Worm (Caenorhabditis elegans) whole organism, dauer: ENCODE results near the gene F47G3.1.

Experiments
- unc-62 ChIP-seq: sonication (generic microtip); optimal IDR thresholded peaks from 2 replicates; lab custom pipeline; 2017; ENCODE audit warnings: missing biosample characterization, missing genetic modification reagents, missing genetic modification characterization

The F47G3.1 gene

DNA sequence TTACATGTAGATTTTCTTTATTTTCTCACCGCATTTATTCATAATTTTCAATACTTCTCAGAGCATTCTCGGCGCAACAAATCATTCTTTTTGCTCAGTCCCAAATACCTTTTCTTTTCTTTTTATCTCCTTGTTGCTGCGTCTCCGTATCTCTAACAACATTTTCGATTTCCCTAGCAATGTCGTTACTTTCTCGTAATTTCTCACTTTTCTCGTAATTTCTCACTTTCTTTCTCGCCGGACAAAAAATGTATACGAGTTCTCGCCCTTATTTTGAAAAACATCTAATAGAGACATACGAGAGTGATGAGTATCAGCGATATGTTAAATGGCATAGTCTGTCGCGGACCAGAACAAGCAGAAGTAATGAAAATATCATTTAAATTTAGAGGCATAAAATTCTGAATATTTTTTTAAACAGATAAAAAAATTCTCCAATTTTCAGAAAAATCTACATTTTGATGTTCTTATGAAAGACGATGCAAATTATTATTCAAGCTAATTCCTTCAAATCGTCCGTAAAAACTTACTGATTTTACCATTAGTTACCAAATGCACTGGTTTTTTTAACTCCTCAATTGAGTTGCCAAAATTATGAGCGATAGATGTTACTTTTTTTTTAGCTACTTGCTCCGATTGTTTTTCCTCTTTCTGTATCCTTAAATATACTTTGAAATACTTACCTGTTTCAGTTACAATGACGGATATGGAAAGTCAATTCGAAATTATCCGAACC, 10.1 kb upstream of the F47G3.1 start, which contains the start of gene F47G3.3:
Gene F47G3.3, plus strand, starts transcription at position 686 of the 736 bp plus-strand sequence.
- no peak for TF ChIP-seq unc-62 (GFP tag; lab: Kevin White, UChicago)

DNA sequence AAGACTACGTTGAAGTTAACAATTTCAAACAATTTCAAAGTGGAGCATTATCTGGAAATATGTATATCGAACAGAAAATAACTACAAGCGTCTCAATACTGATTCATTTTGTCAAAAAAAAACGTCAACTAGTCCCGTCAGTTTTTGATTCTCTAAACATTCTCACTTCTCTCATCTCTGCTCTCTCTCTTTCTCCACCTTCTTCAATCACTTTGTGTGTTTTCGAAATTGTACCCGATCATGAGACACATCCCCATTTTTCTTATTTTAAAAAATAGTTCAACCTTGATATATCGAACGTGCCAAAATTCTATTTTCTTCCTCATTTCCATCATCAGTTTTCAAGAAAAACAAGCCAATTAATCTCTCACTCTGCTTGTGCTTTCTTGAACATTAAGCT, 4.7 kb upstream of the F47G3.1 start:
- no peak for TF ChIP-seq unc-62 (GFP tag; lab: Kevin White, UChicago)

DNA sequence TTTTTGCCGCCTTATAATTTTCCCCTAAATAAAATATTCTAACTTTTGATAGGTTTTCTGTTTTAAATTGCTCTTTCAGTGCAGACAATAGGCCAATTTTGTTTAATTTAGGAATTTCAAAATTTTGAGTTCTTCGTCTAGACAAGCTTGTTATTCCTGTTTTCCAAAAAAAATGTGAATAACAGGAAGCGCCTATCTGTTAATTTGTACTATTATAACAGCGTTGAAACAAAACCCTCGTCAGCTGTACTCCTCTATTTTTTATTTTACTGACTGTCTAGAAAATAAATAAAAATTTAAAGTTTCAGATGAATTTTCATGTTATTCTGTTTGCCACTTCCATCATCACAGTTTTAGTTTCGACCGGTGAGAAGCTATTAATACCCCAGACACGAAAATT, 4.3 kb upstream of the F47G3.1 start, which contains the start of gene F47G3.4:
Gene F47G3.4, plus strand, starts transcription at position 301 of the 400 bp plus-strand sequence.
- no peak for TF ChIP-seq unc-62 (GFP tag; lab: Kevin White, UChicago)

DNA sequence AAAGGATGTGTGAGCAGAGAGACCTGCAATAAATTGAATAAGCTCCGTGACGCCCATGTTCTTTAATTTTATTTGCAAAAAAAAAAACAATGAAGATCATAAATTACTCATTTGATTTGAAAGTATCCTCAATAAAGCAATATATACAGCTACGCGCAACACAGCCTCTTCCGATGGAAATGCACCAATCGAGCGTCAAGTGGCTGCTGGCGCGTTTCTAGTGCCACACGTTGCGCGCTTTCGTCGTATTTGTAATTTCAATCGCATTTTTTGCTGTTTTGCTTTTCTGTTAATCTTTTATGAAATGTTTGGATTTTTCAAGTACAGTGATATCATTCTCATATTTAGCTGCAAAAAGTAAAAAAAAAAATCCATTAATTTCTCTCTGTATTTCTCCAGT, 3.3 kb upstream of the F47G3.1 start:
- TF ChIP-seq unc-62 (GFP tag; lab: Kevin White, UChicago) = no peak

DNA sequence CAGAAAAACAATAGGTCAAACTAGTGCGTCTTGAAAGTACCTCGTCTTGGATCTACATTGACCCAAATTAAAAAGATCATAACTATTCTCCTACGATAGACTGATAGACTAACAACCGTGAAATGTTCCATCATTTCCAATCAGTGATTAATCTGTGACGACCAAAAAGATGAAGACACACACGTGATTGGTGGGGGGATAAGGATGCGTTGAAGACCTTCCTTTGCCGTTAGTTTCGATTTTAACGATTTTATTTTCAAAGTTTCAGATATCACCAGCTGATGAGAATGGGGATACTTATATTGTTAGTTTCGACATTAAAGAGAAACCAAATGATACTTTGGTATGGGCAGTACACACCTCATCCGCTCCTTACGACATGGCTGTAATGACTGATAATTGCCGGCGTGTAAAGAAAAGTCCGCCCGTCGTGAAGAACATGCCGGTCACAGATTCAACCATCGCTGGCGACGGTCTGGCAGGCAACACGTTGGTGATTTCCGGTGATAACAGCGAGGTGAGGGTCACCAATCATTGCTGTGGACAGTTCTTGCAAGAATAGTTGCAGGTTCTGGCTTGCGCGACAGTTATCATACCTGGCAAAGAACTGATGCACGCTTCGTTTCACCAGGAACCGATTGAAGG, 1.5 kb downstream of the F47G3.1 start:
- TF ChIP-seq unc-62 (GFP tag; lab: Kevin White, UChicago) = no peak

DNA sequence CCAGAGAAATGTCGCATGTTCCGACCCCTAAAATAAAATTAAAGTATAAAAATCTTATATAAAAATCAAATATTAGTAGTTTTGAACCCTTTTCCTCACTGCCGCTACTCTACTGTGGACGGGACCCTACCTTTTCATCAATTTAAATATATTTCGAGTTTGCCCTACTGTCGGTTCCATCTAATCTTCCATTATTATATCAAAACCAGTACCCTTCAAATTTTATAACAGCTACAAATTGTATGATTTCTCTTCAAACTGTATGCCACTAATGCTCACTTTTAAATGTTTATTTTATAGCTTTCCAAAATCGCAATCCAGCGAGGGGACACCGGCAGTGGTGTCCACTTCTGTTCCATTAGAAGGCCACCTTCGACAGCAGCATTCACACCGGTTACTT, 9.4 kb downstream of the F47G3.1 start, which contains the start of gene C43H6.6:
Gene C43H6.6, plus strand, starts transcription at position 301 of the 400 bp plus-strand sequence.
- no peak for TF ChIP-seq unc-62 (GFP tag; lab: Kevin White, UChicago)

DNA sequence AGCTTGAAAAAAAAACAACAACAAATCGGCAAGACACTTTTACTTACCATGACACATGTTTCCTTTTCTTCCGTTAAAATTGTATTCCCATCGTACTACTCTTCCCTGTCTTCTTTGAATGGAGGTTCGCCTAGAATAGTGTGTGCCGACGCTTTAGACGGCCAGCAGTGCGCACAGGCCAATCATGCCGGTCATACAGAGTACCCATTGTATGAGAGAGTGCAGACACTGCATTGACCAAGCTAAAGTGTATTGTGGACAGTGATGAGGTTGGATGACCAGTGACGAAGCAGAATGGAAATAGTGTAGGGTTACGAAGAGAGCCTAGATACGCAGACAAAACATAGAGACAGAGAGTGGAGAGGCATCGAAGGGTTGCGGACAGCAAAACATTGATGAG, 16.3 kb downstream of the F47G3.1 start, which contains the start of gene dhhc-9:
Gene dhhc-9, minus strand, starts transcription at position 154 of the 400 bp plus-strand sequence.
- TF ChIP-seq unc-62 (GFP tag; lab: Kevin White, UChicago) = no peak

DNA sequence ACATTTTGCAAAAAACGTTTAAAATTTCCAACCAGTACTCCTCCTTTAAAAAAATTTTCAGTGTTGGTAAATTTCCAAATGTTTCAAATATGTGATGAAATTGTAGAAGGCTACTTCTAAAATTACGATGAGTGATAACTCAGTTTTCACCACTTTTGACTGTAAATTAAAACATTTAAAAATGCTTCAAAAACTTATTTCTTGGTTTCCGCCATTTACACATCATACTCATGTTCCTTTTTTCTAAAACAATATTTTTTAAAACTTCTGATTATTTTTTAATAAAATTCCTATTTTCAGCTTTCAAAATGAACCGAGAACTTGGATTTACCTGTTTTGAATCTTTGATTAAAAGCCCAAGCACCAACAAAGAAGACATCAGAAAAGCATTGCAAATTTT, 18.2 kb downstream of the F47G3.1 start, which contains the start of gene C43H6.4:
Gene C43H6.4, plus strand, starts transcription at position 301 of the 400 bp plus-strand sequence.
- no peak for TF ChIP-seq unc-62 (GFP tag; lab: Kevin White, UChicago)

DNA sequence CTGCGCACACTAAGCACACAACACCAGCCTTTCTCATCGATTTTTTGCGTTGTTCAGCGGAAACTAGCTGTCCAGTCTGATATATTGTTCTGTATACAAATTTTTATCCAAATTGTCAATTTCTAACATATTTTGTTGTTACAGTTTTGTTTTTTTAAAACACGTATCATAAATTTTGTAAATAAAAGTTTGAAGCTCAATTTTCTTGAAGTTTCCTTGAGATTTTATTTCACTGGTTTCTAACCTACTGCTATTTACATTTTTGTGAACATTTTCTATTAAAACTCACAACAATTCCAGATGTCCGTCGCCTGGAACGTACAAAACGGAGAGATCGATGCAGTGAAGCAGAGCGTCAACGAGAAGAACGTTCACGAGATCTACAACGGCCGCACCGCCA, 21.6 kb downstream of the F47G3.1 start, which contains the start of gene mtpn-1:
Gene mtpn-1, plus strand, starts transcription at position 301 of the 400 bp plus-strand sequence.
- TF ChIP-seq unc-62 (GFP tag; lab: Kevin White, UChicago) = no peak

DNA sequence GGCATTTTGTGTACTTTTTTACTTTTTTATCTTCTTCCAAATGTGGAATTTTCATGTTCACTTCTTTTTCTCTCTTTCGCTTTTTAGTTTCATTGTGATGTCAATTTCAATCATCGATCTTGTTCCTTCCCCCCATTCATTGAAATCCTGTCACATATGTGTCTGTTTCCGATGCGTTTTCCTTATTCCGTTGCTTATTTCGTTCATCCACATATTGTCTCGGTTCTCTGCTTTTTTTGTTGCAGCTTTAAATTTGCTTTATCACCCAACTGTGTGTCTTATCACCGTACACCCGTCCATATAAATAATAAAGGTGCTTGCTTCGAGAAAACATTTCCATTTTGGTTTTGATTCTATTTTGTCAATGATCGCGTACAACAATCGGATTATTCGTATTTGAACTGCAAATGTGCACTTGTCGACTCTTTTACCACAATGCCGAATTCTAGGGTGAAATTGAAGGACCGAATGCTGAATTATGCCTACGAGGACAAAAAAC, 23.7 kb downstream of the F47G3.1 start, which contains the start of the genes C43H6.12 and trpp-12:
Gene C43H6.12, plus strand, starts transcription at position 365 of the 499 bp plus-strand sequence.
Gene trpp-12, plus strand, starts transcription at position 449 of the 499 bp plus-strand sequence.
- TF ChIP-seq unc-62 (GFP tag; lab: Kevin White, UChicago) = no peak

DNA sequence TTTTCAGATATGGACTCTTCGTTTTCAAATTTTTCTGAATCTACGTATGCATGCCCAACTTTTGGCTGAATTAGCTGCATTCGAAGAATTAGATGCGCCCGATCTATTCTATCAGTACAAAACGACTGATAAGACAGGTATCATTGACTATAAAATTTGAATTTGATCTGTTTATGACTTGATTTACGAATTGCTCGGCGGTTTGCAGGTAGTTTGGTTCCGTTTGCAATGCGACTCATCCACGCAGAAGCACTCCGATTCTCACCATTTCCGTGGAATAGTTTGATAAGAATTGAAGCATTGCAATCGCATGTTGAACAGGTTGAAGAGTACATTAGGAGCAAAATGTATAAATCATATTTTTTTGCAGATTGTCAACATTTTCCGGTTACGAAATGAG, 25.4 kb downstream of the F47G3.1 start:
- no peak for TF ChIP-seq unc-62 (GFP tag; lab: Kevin White, UChicago)

DNA sequence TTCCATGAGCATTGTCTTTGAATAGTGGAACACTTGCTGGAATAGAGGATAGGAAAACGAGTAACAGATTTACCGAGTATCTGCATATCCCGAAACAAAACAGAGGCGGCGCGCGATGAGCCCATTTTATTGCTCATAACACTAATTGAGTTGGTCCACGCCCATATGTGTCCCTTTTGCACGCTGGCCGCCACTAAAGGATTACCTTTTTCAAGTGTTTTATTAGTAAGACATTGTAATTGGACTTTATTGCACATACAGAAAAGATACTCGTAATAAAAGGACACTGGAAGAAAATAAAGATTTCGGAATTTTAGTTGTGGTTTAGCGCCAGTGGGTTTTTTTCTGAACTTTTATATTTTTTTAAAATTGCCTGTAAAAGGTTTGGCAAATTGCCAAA, 27.7 kb downstream of the F47G3.1 start, which contains the start of gene hlh-15:
Gene hlh-15, minus strand, starts transcription at position 101 of the 400 bp plus-strand sequence.
- TF ChIP-seq unc-62 (GFP tag; lab: Kevin White, UChicago) = no peak

DNA sequence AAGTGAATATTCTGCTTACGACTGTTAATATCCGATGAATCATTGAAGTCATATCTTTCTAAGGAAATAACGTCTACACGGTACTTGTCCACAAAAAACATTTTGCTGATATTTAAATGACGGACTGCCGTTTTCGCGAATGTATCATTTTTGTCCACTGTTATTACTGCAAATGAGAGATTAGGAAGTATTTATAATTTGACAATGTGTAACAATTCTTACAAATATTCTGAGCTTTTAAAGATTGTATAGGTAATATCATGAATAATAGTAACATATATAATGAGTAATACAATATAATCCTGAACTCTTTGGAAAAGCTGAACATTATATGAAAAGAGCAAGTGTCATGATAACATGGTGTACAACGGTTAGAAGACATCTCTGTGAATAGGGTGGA, 34.2 kb downstream of the F47G3.1 start, which contains the start of gene glr-7:
Gene glr-7, minus strand, starts transcription at position 101 of the 400 bp plus-strand sequence.
- no peak for TF ChIP-seq unc-62 (GFP tag; lab: Kevin White, UChicago)

DNA sequence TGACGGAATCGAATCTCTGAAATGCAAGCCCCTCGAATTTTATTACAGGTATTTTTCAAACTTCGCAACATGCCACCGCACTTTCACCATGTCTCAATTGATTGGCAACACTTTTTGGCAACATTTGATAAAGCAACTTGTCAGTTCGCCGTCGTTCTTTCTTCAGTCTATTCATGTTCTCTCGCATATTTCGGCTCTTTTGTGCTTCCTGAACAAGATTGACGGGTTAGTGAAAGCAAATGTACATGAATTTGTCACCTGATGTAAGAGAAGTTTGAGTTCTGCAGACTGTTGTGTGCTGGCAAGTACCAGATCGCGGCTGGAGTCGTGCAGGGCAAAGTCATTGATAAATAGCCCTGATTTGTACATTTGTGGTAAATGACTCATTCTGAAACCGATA, 36.6 kb downstream of the F47G3.1 start:
- no peak for TF ChIP-seq unc-62 (GFP tag; lab: Kevin White, UChicago)

DNA sequence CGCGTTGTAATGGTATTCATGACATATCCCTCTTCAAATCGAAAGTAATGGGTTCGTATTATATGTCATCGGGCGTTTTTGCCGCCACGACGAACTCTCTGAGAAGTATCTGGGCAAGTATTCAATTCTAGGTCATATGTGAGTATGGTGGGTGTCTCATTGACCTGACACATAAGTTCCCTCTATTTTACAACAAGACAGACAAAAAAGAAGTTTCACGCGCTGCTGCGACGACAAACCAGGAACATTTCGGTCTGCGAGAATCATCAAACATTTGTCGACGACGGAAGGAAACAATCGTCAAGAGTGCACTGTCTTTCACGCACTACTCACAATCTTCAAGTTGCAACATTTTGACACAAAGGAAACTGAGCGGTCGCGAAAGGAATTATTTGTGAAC, 39.7 kb downstream of the F47G3.1 start:
- no peak for TF ChIP-seq unc-62 (GFP tag; lab: Kevin White, UChicago)

DNA sequence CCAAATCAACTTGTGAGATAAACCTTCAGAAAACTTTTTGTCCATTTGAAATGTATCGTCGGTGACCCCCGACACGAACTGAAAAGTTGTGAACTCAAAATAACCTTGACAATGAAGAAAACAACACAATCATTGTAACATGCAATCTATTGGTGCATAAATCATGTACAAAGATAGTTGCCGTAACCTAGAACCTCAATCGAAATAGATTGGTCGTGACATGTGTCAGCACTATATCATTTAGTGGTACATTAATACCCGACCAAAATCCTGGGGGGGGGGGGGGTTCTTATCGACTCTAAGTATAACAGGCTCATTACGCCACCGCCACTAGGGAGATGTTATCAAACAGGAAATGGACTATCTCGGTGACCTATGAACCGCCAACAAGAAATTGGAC, 41.4 kb downstream of the F47G3.1 start:
- TF ChIP-seq unc-62 (GFP tag; lab: Kevin White, UChicago) = no peak
